Worm (Caenorhabditis elegans) whole organism, late embryonic: ENCODE data around the gene F21A3.4.

ENCODE experiments used
- ahr-1 ChIP-seq: sonication (generic microtip); optimal IDR thresholded peaks from 2 replicates; lab custom pipeline; 2016; ENCODE audit warnings: missing genetic modification characterization, missing compliant biosample characterization
- ama-1 ChIP-seq: fragments of 150-350 bp; optimal IDR thresholded peaks from 2 replicates; lab custom pipeline; 2014
- ceh-45 ChIP-seq: fragments of 200-800 bp; sonication (Bioruptor generic); IDR thresholded peaks from 2 replicates; pipeline ENCODE4 v1.3.6; 2022; ENCODE audit warnings: missing genetic modification reagents, missing genetic modification characterization, missing compliant biosample characterization
- ceh-48 ChIP-seq: sonication (generic microtip); optimal IDR thresholded peaks from 2 replicates; lab custom pipeline; 2016; ENCODE audit warnings: missing genetic modification characterization, inconsistent platforms, missing compliant biosample characterization
- nhr-11 ChIP-seq: fragments of 150-350 bp; optimal IDR thresholded peaks from 2 replicates; lab custom pipeline; 2014; ENCODE audit warnings: missing biosample characterization, missing genetic modification characterization
- pha-4 ChIP-seq: fragments of 150-350 bp; optimal IDR thresholded peaks from 2 replicates; lab custom pipeline; 2018; ENCODE audit warnings: missing biosample characterization, missing genetic modification reagents, missing genetic modification characterization
- tbx-2 ChIP-seq: sonication (generic microtip); optimal IDR thresholded peaks from 2 replicates; lab custom pipeline; 2016; ENCODE audit warnings: missing genetic modification characterization, missing compliant biosample characterization
- unc-3 ChIP-seq, 2 experiments: fragments of 200-800 bp in 1 of 2; sonication (Bioruptor generic) in 1 of 2; sonication (generic microtip) in 1 of 2; conservative IDR thresholded peaks in 1 of 2; optimal IDR thresholded peaks in 1 of 2; 2 replicates each; pipeline versions ENCODE4 v1.3.6 to Lab custom; 2016 to 2022; ENCODE audit warnings: missing compliant biosample characterization in 2 of 2, missing genetic modification characterization in 2 of 2, missing genetic modification reagents in 1 of 2

- no peak for TF ChIP-seq pha-4 (tag; lab: Kevin White, UChicago)
- TF ChIP-seq ceh-45 (GFP tag; lab: Robert Waterston, UW): no peak
- no peak for TF ChIP-seq ahr-1 (tag; lab: Kevin White, UChicago)
- TF ChIP-seq tbx-2 (tag; lab: Kevin White, UChicago): no peak
- TF ChIP-seq ama-1 (lab: Kevin White, UChicago): no peak
- no peak for TF ChIP-seq unc-3 (GFP tag; conservative IDR thresholded peaks at IDR 0.05; lab: Robert Waterston, UW)
- TF ChIP-seq unc-3 (tag; optimal IDR thresholded peaks at IDR 0.05; lab: Kevin White, UChicago): no peak
- no peak for TF ChIP-seq nhr-11
- no peak for TF ChIP-seq ceh-48 (tag; lab: Kevin White, UChicago)
Observed at ce11 chrV:15498434-15498833, 38.0 kb upstream of the F21A3.4 start, which contains the start of gene C06B8.7.
